Fruit fly (Drosophila melanogaster) whole organism, adult: ENCODE measurements around the gene CG5823.
A peak's percentile ranks its signal among the peaks of the same experiment; 100 is the strongest.

Source experiments
- CG11617 ChIP-seq: fragments of 200-800 bp; sonication (Bioruptor generic); optimal IDR thresholded peaks from 2 replicates; lab custom pipeline; 2017; ENCODE audit warnings: mild to moderate bottlenecking, missing biosample characterization, missing genetic modification reagents, missing genetic modification characterization
- CG12768 ChIP-seq: fragments of 200-800 bp; sonication (Bioruptor generic); optimal IDR thresholded peaks from 2 replicates; lab custom pipeline; 2017; ENCODE audit warnings: missing biosample characterization, missing genetic modification characterization, mild to moderate bottlenecking, moderate library complexity, missing genetic modification reagents
- CG14711 ChIP-seq: fragments of 200-800 bp; sonication (Bioruptor generic); optimal IDR thresholded peaks from 2 replicates; lab custom pipeline; 2018; ENCODE audit warnings: missing biosample characterization, mild to moderate bottlenecking, missing genetic modification characterization, moderate library complexity
- CG1620 ChIP-seq: fragments of 200-800 bp; sonication (Bioruptor generic); optimal IDR thresholded peaks from 2 replicates; lab custom pipeline; 2016; ENCODE audit warnings: missing biosample characterization, missing genetic modification characterization
- CG33017 ChIP-seq: fragments of 200-800 bp; sonication (Bioruptor generic); optimal IDR thresholded peaks from 2 replicates; lab custom pipeline; 2018; ENCODE audit warnings: missing biosample characterization, mild to moderate bottlenecking, missing genetic modification characterization, moderate library complexity
- CG5204 ChIP-seq: fragments of 200-800 bp; sonication (Bioruptor generic); optimal IDR thresholded peaks from 2 replicates; lab custom pipeline; 2016; ENCODE audit warnings: missing biosample characterization, missing genetic modification characterization
- CG7045 ChIP-seq: fragments of 200-800 bp; sonication (Bioruptor generic); optimal IDR thresholded peaks from 2 replicates; lab custom pipeline; 2017; ENCODE audit warnings: missing biosample characterization, mild to moderate bottlenecking, missing genetic modification characterization
- CG7101 ChIP-seq: fragments of 200-800 bp; sonication (Bioruptor generic); optimal IDR thresholded peaks from 2 replicates; lab custom pipeline; 2018; ENCODE audit warnings: missing biosample characterization, mild to moderate bottlenecking, missing genetic modification characterization, moderate library complexity
- Clk ChIP-seq: fragments of 200-800 bp; sonication (Bioruptor generic); optimal IDR thresholded peaks from 2 replicates; lab custom pipeline; 2017; ENCODE audit warnings: missing biosample characterization, missing genetic modification characterization
- Crg-1 ChIP-seq: fragments of 200-800 bp; sonication (Bioruptor generic); optimal IDR thresholded peaks from 2 replicates; lab custom pipeline; 2016; ENCODE audit warnings: missing biosample characterization, missing genetic modification characterization
- Hr96 ChIP-seq: fragments of 200-800 bp; sonication (Bioruptor generic); optimal IDR thresholded peaks from 2 replicates; lab custom pipeline; 2016; ENCODE audit warnings: missing biosample characterization, missing genetic modification characterization
- Mnt ChIP-seq: fragments of 200-800 bp; sonication (Bioruptor generic); optimal IDR thresholded peaks from 2 replicates; lab custom pipeline; 2016; ENCODE audit warnings: missing biosample characterization, mild to moderate bottlenecking, missing genetic modification characterization
- bab1 ChIP-seq: fragments of 200-800 bp; sonication (Bioruptor generic); optimal IDR thresholded peaks from 3 replicates; lab custom pipeline; 2019; ENCODE audit warnings: missing biosample characterization, mild to moderate bottlenecking, missing genetic modification characterization, moderate library complexity
- cic ChIP-seq: fragments of 200-800 bp; sonication (Bioruptor generic); optimal IDR thresholded peaks from 2 replicates; lab custom pipeline; 2017; ENCODE audit warnings: missing biosample characterization, mild to moderate bottlenecking, missing genetic modification characterization, moderate library complexity
- cnc ChIP-seq, 2 experiments: fragments of >200 bp; optimal IDR thresholded peaks; 2 replicates each; lab custom pipeline; 2017
- kay ChIP-seq: fragments of 200-800 bp; sonication (Bioruptor generic); peaks from one replicate; lab custom pipeline; 2016; ENCODE audit warnings: missing biosample characterization, missing genetic modification characterization, borderline replicate concordance
- ovo ChIP-seq: fragments of 200-800 bp; sonication (Bioruptor generic); optimal IDR thresholded peaks from 2 replicates; lab custom pipeline; 2016; ENCODE audit warnings: missing biosample characterization, missing genetic modification characterization
- pad ChIP-seq: fragments of 200-800 bp; sonication (Bioruptor generic); optimal IDR thresholded peaks from 3 replicates; lab custom pipeline; 2017; ENCODE audit warnings: missing biosample characterization, missing genetic modification characterization, mild to moderate bottlenecking, moderate library complexity, missing genetic modification reagents
- tj ChIP-seq: fragments of 200-800 bp; sonication (Bioruptor generic); optimal IDR thresholded peaks from 3 replicates; lab custom pipeline; 2017; ENCODE audit warnings: missing biosample characterization, mild to moderate bottlenecking, missing genetic modification characterization, moderate library complexity
- toe ChIP-seq: fragments of 200-800 bp; sonication (Bioruptor generic); optimal IDR thresholded peaks from 2 replicates; lab custom pipeline; 2016; ENCODE audit warnings: missing biosample characterization, missing genetic modification characterization

The CG5823 gene

dm6 chr3R:17558630-17559029 lies 24.2 kb upstream of the CG5823 start, which contains the start of gene Hmx:
Hmx (plus strand) TSS chr3R:17558930.
- TF ChIP-seq pad (GFP tag; lab: Kevin White, UChicago): peak; percentile 49
- no peak for TF ChIP-seq CG7101 (tag; lab: Kevin White, UChicago)

- no peak for TF ChIP-seq Crg-1 (GFP tag; lab: Kevin White, UChicago)
- TF ChIP-seq Mnt (GFP tag; lab: Kevin White, UChicago): no peak
- TF ChIP-seq kay (GFP tag; lab: Kevin White, UChicago): no peak
- no peak for TF ChIP-seq toe (GFP tag; lab: Kevin White, UChicago)
- TF ChIP-seq Clk: no peak
- TF ChIP-seq CG7045 (GFP tag; lab: Kevin White, UChicago): no peak
- TF ChIP-seq cic (GFP tag; lab: Kevin White, UChicago): no peak
- no peak for TF ChIP-seq ovo (GFP tag; lab: Kevin White, UChicago)
- TF ChIP-seq CG11617 (GFP tag; lab: Kevin White, UChicago): no peak
- no peak for TF ChIP-seq pad (GFP tag; lab: Kevin White, UChicago)
- TF ChIP-seq CG5204: no peak
- no peak for TF ChIP-seq Hr96 (GFP tag; lab: Kevin White, UChicago)
- no peak for TF ChIP-seq CG1620 (GFP tag; lab: Kevin White, UChicago)
- no peak for TF ChIP-seq tj (GFP tag; lab: Kevin White, UChicago)
- TF ChIP-seq CG33017 (tag; lab: Kevin White, UChicago): no peak
- TF ChIP-seq CG14711 (tag; lab: Kevin White, UChicago): no peak
- TF ChIP-seq CG12768 (GFP tag; lab: Kevin White, UChicago): no peak
- no peak for TF ChIP-seq cnc (optimal IDR thresholded peaks at IDR 0.05; lab: Kevin White, UChicago)
Observed at dm6 chr3R:17557487-17557886, 23.1 kb upstream of the CG5823 start.

- TF ChIP-seq Hr96 (GFP tag; lab: Kevin White, UChicago): no peak
- no peak for TF ChIP-seq kay (GFP tag; lab: Kevin White, UChicago)
- no peak for TF ChIP-seq cnc (optimal IDR thresholded peaks at IDR 0.05; lab: Kevin White, UChicago)
- TF ChIP-seq ovo (GFP tag; lab: Kevin White, UChicago): no peak
- no peak for TF ChIP-seq CG5204
Observed at dm6 chr3R:17550827-17551468, 16.6 kb upstream of the CG5823 start.

dm6 chr3R:17549985-17550384 lies 15.6 kb upstream of the CG5823 start:
- TF ChIP-seq Mnt (GFP tag; lab: Kevin White, UChicago): no peak
- TF ChIP-seq ovo (GFP tag; lab: Kevin White, UChicago): no peak
- no peak for TF ChIP-seq kay (GFP tag; lab: Kevin White, UChicago)

- TF ChIP-seq Mnt (GFP tag; lab: Kevin White, UChicago): no peak
- TF ChIP-seq CG5204: no peak
- no peak for TF ChIP-seq pad (GFP tag; lab: Kevin White, UChicago)
- TF ChIP-seq Clk: no peak
- TF ChIP-seq CG7101 (tag; lab: Kevin White, UChicago): no peak
- no peak for TF ChIP-seq Hr96 (GFP tag; lab: Kevin White, UChicago)
- TF ChIP-seq cnc (optimal IDR thresholded peaks at IDR 0.05; lab: Kevin White, UChicago): peak in 1 of 2 experiments; percentile 4
- no peak for TF ChIP-seq toe (GFP tag; lab: Kevin White, UChicago)
- no peak for TF ChIP-seq kay (GFP tag; lab: Kevin White, UChicago)
- TF ChIP-seq cic (GFP tag; lab: Kevin White, UChicago): no peak
- no peak for TF ChIP-seq CG1620 (GFP tag; lab: Kevin White, UChicago)
- peak; percentile 62 for TF ChIP-seq tj (GFP tag; lab: Kevin White, UChicago)
- TF ChIP-seq CG11617 (GFP tag; lab: Kevin White, UChicago): peak; percentile 18
- no peak for TF ChIP-seq CG14711 (tag; lab: Kevin White, UChicago)
- TF ChIP-seq ovo (GFP tag; lab: Kevin White, UChicago): no peak
- TF ChIP-seq CG7045 (GFP tag; lab: Kevin White, UChicago): no peak
- no peak for TF ChIP-seq Crg-1 (GFP tag; lab: Kevin White, UChicago)
- no peak for TF ChIP-seq CG33017 (tag; lab: Kevin White, UChicago)
- TF ChIP-seq CG12768 (GFP tag; lab: Kevin White, UChicago): no peak
- TF ChIP-seq bab1 (GFP tag; lab: Kevin White, UChicago): peak; percentile 5
Observed at dm6 chr3R:17546115-17546705, 11.8 kb upstream of the CG5823 start, which contains the start of gene Prx3. Prx3 (minus strand) TSS chr3R:17546531.

- TF ChIP-seq tj (GFP tag; lab: Kevin White, UChicago) (no peak), kay (GFP tag; lab: Kevin White, UChicago) (no peak)
Observed at dm6 chr3R:17544594-17544993, 10.2 kb upstream of the CG5823 start.

- TF ChIP-seq toe (GFP tag; lab: Kevin White, UChicago) (no peak), CG11617 (GFP tag; lab: Kevin White, UChicago) (no peak), Crg-1 (GFP tag; lab: Kevin White, UChicago) (no peak)
Observed at dm6 chr3R:17540497-17540822, 6.1 kb upstream of the CG5823 start.
